Fruit fly (Drosophila melanogaster) whole organism, embryonic: Measurements from ENCODE around the gene ocn.

Source experiments
- BtbVII ChIP-seq: fragments of 200-800 bp; sonication (Bioruptor generic); optimal IDR thresholded peaks from 3 replicates; lab custom pipeline; 2017; ENCODE audit warnings: missing biosample characterization, mild to moderate bottlenecking, missing genetic modification characterization
- CG10274 ChIP-seq: fragments of 200-800 bp; sonication (Bioruptor generic); optimal IDR thresholded peaks from 3 replicates; lab custom pipeline; 2017; ENCODE audit warnings: missing biosample characterization, mild to moderate bottlenecking, missing genetic modification characterization
- CG10366 ChIP-seq: fragments of 200-800 bp; sonication (Bioruptor generic); IDR thresholded peaks from 2 replicates; pipeline ENCODE4 v1.3.6; 2022; ENCODE audit warnings: missing biosample characterization, missing genetic modification characterization
- CG11723 ChIP-seq: fragments of 200-800 bp; sonication (Bioruptor generic); optimal IDR thresholded peaks from 2 replicates; lab custom pipeline; 2017; ENCODE audit warnings: missing biosample characterization, mild to moderate bottlenecking, missing genetic modification characterization
- CG12769 ChIP-seq: fragments of 200-800 bp; sonication (Bioruptor generic); optimal IDR thresholded peaks from 2 replicates; lab custom pipeline; 2019; ENCODE audit warnings: missing biosample characterization, mild to moderate bottlenecking, missing genetic modification characterization, moderate library complexity
- CG13296 ChIP-seq: fragments of 200-800 bp; sonication (Bioruptor generic); optimal IDR thresholded peaks from 3 replicates; lab custom pipeline; 2018; ENCODE audit warnings: missing biosample characterization, mild to moderate bottlenecking, missing genetic modification characterization
- CG1603 ChIP-seq: fragments of 200-800 bp; sonication (Bioruptor generic); optimal IDR thresholded peaks from 2 replicates; lab custom pipeline; 2019; ENCODE audit warnings: missing biosample characterization, mild to moderate bottlenecking, missing genetic modification characterization, moderate library complexity
- CG16813 ChIP-seq: fragments of 200-800 bp; sonication (Bioruptor generic); IDR thresholded peaks from 3 replicates; pipeline ENCODE4 v1.3.6; 2022; ENCODE audit warnings: missing biosample characterization, missing genetic modification characterization; ENCODE audit not compliant: partially characterized antibody
- CG16815 ChIP-seq: fragments of 200-800 bp; sonication (Bioruptor generic); optimal IDR thresholded peaks from 3 replicates; lab custom pipeline; 2017; ENCODE audit warnings: missing biosample characterization, mild to moderate bottlenecking, missing genetic modification characterization
- CG17359 ChIP-seq: fragments of 200-800 bp; sonication (Bioruptor generic); optimal IDR thresholded peaks from 3 replicates; lab custom pipeline; 2018; ENCODE audit warnings: missing biosample characterization, mild to moderate bottlenecking, missing genetic modification characterization, moderate library complexity
- CG17361 ChIP-seq: fragments of 200-800 bp; sonication (Bioruptor generic); IDR thresholded peaks from 3 replicates; pipeline ENCODE4 v1.3.6; 2022; ENCODE audit warnings: missing biosample characterization, missing genetic modification characterization
- CG17385 ChIP-seq: fragments of 200-800 bp; sonication (Bioruptor generic); optimal IDR thresholded peaks from 3 replicates; lab custom pipeline; 2018; ENCODE audit warnings: missing biosample characterization, mild to moderate bottlenecking, missing genetic modification characterization
- CG18476 ChIP-seq: fragments of 200-800 bp; sonication (Bioruptor generic); optimal IDR thresholded peaks from 2 replicates; lab custom pipeline; 2016; ENCODE audit warnings: missing biosample characterization, mild to moderate bottlenecking, missing genetic modification characterization
- CG3065 ChIP-seq: fragments of 200-800 bp; sonication (Bioruptor generic); optimal IDR thresholded peaks from 2 replicates; lab custom pipeline; 2016; ENCODE audit warnings: missing biosample characterization, missing genetic modification characterization
- CG32767 ChIP-seq: fragments of 200-800 bp; sonication (Bioruptor generic); IDR thresholded peaks from 2 replicates; pipeline ENCODE4 v1.3.6; 2022; ENCODE audit warnings: missing biosample characterization, missing genetic modification characterization
- CG3281 ChIP-seq: fragments of 200-800 bp; sonication (Bioruptor generic); optimal IDR thresholded peaks from 3 replicates; lab custom pipeline; 2017; ENCODE audit warnings: missing biosample characterization, mild to moderate bottlenecking, missing genetic modification characterization
- CG6689 ChIP-seq: fragments of 200-800 bp; sonication (Bioruptor generic); IDR thresholded peaks from 2 replicates; pipeline ENCODE4 v1.3.6; 2022; ENCODE audit warnings: missing biosample characterization, missing genetic modification characterization
- CG7786 ChIP-seq: fragments of 200-800 bp; sonication (Bioruptor generic); optimal IDR thresholded peaks from 2 replicates; lab custom pipeline; 2016; ENCODE audit warnings: missing biosample characterization, missing genetic modification characterization
- CG9609 ChIP-seq: fragments of 200-800 bp; sonication (Bioruptor generic); optimal IDR thresholded peaks from 3 replicates; lab custom pipeline; 2016; ENCODE audit warnings: missing biosample characterization, missing genetic modification characterization
- D ChIP-seq, 2 experiments: fragments of 200-800 bp in 1 of 2; fragments of >200 bp in 1 of 2; sonication (Bioruptor generic) in 1 of 2; optimal IDR thresholded peaks; 2 replicates in 1 of 2; 3 replicates in 1 of 2; lab custom pipeline; 2017; ENCODE audit warnings: mild to moderate bottlenecking in 1 of 2, missing biosample characterization in 1 of 2, missing genetic modification characterization in 1 of 2, missing genetic modification reagents in 1 of 2
- Dip2 ChIP-seq: fragments of 200-800 bp; sonication (Bioruptor generic); IDR thresholded peaks from 2 replicates; pipeline ENCODE4 v1.3.6; 2022; ENCODE audit warnings: missing biosample characterization, missing genetic modification characterization
- Doc3 ChIP-seq: fragments of 200-800 bp; sonication (Bioruptor generic); IDR thresholded peaks from 3 replicates; pipeline ENCODE4 v1.3.6; 2022; ENCODE audit warnings: missing biosample characterization, missing genetic modification characterization; ENCODE audit not compliant: partially characterized antibody
- Gsc ChIP-seq: fragments of 200-800 bp; sonication (Bioruptor generic); IDR thresholded peaks from 2 replicates; pipeline ENCODE4 v1.3.6; 2022; ENCODE audit warnings: missing biosample characterization, missing genetic modification characterization
- Gug ChIP-seq: fragments of 200-800 bp; sonication (Bioruptor generic); IDR thresholded peaks from 4 replicates; pipeline ENCODE4 v1.3.6; 2022; ENCODE audit warnings: missing biosample characterization, missing genetic modification characterization
- HLH4C ChIP-seq: fragments of 200-800 bp; sonication (Bioruptor generic); IDR thresholded peaks from 3 replicates; pipeline ENCODE4 v1.3.6; 2022; ENCODE audit warnings: missing biosample characterization, missing genetic modification characterization; ENCODE audit not compliant: partially characterized antibody
- Lpt ChIP-seq: fragments of >200 bp; optimal IDR thresholded peaks from 2 replicates; lab custom pipeline; 2018; ENCODE audit warnings: missing biosample characterization, missing genetic modification characterization
- MBD-R2 ChIP-seq: fragments of 200-800 bp; sonication (Bioruptor generic); IDR thresholded peaks from 2 replicates; pipeline ENCODE4 v1.3.6; 2022; ENCODE audit warnings: missing biosample characterization, missing genetic modification characterization
- MTF-1 ChIP-seq: fragments of 200-800 bp; sonication (Bioruptor generic); optimal IDR thresholded peaks from 2 replicates; lab custom pipeline; 2018; ENCODE audit warnings: missing biosample characterization, mild to moderate bottlenecking, missing genetic modification characterization, borderline replicate concordance
- Mrtf ChIP-seq: fragments of 200-800 bp; sonication (Bioruptor generic); IDR thresholded peaks from 3 replicates; pipeline ENCODE4 v1.3.6; 2022; ENCODE audit warnings: missing biosample characterization, missing genetic modification characterization
- Oaz ChIP-seq: fragments of 200-800 bp; sonication (Bioruptor generic); IDR thresholded peaks from 2 replicates; pipeline ENCODE4 v1.3.6; 2022; ENCODE audit warnings: missing biosample characterization, missing genetic modification characterization
- Oli ChIP-seq: fragments of 200-800 bp; sonication (Bioruptor generic); optimal IDR thresholded peaks from 2 replicates; lab custom pipeline; 2018; ENCODE audit warnings: missing biosample characterization, mild to moderate bottlenecking, missing genetic modification characterization, moderate library complexity
- Ravus ChIP-seq: fragments of 200-800 bp; sonication (Bioruptor generic); IDR thresholded peaks from 2 replicates; pipeline ENCODE4 v1.3.6; 2022; ENCODE audit warnings: missing biosample characterization, missing genetic modification characterization
- Six4 ChIP-seq: fragments of 200-800 bp; sonication (Bioruptor generic); optimal IDR thresholded peaks from 2 replicates; lab custom pipeline; 2016; ENCODE audit warnings: missing biosample characterization, missing genetic modification characterization
- Sox100B ChIP-seq: fragments of 200-800 bp; sonication (Bioruptor generic); optimal IDR thresholded peaks from 3 replicates; lab custom pipeline; 2018; ENCODE audit warnings: missing biosample characterization, mild to moderate bottlenecking, missing genetic modification characterization
- Ssrp ChIP-seq: fragments of 200-800 bp; sonication (Bioruptor generic); optimal IDR thresholded peaks from 2 replicates; lab custom pipeline; 2018; ENCODE audit warnings: missing biosample characterization, mild to moderate bottlenecking, missing genetic modification characterization, moderate library complexity
- Trl ChIP-seq, 3 experiments: fragments of >200 bp in 2 of 3; fragments of 200-800 bp in 1 of 3; sonication (Bioruptor generic) in 1 of 3; optimal IDR thresholded peaks; 2 replicates in 1 of 3; 3 replicates in 2 of 3; lab custom pipeline; 2016 to 2017; ENCODE audit warnings: missing biosample characterization in 1 of 3, missing genetic modification characterization in 1 of 3
- ab ChIP-seq: fragments of 200-800 bp; sonication (Bioruptor generic); optimal IDR thresholded peaks from 2 replicates; lab custom pipeline; 2016; ENCODE audit warnings: missing biosample characterization, missing genetic modification characterization
- dan ChIP-seq: fragments of 200-800 bp; sonication (Bioruptor generic); IDR thresholded peaks from 2 replicates; pipeline ENCODE4 v1.3.6; 2022; ENCODE audit warnings: missing biosample characterization, missing genetic modification characterization
- dimm ChIP-seq: fragments of 200-800 bp; sonication (Bioruptor generic); IDR thresholded peaks from 2 replicates; pipeline ENCODE4 v1.3.6; 2022; ENCODE audit warnings: missing biosample characterization, missing genetic modification characterization
- eyg ChIP-seq: fragments of 200-800 bp; sonication (Bioruptor generic); optimal IDR thresholded peaks from 3 replicates; lab custom pipeline; 2016; ENCODE audit warnings: missing biosample characterization, missing genetic modification characterization
- gsb-n ChIP-seq: fragments of 200-800 bp; sonication (Bioruptor generic); optimal IDR thresholded peaks from 3 replicates; lab custom pipeline; 2018; ENCODE audit warnings: missing biosample characterization, mild to moderate bottlenecking, missing genetic modification characterization
- hbn ChIP-seq: fragments of 200-800 bp; sonication (Bioruptor generic); IDR thresholded peaks from 2 replicates; pipeline ENCODE4 v1.3.6; 2022; ENCODE audit warnings: missing biosample characterization, missing genetic modification characterization; ENCODE audit not compliant: partially characterized antibody
- kah ChIP-seq: fragments of 200-800 bp; sonication (Bioruptor generic); optimal IDR thresholded peaks from 2 replicates; lab custom pipeline; 2018; ENCODE audit warnings: missing biosample characterization, mild to moderate bottlenecking, missing genetic modification characterization
- lbe ChIP-seq: fragments of 200-800 bp; sonication (Bioruptor generic); optimal IDR thresholded peaks from 2 replicates; lab custom pipeline; 2016; ENCODE audit warnings: missing biosample characterization, mild to moderate bottlenecking, missing genetic modification characterization
- odd ChIP-seq: fragments of 200-800 bp; sonication (Bioruptor generic); optimal IDR thresholded peaks from 2 replicates; lab custom pipeline; 2017; ENCODE audit warnings: missing biosample characterization, mild to moderate bottlenecking, missing genetic modification characterization
- pan ChIP-seq, 4 experiments: fragments of >200 bp in 3 of 4; fragments of 200-800 bp in 1 of 4; sonication (Bioruptor generic) in 1 of 4; optimal IDR thresholded peaks in 3 of 4; IDR thresholded peaks in 1 of 4; 2 replicates each; pipeline versions ENCODE4 v1.3.6 to Lab custom; 2017 to 2022; ENCODE audit warnings: missing biosample characterization in 2 of 4, missing genetic modification characterization in 2 of 4, mixed read lengths in 1 of 4
- toy ChIP-seq: fragments of 200-800 bp; sonication (Bioruptor generic); IDR thresholded peaks from 2 replicates; pipeline ENCODE4 v1.3.6; 2022; ENCODE audit warnings: missing biosample characterization, missing genetic modification characterization
- tup ChIP-seq: fragments of 200-800 bp; sonication (Bioruptor generic); optimal IDR thresholded peaks from 2 replicates; lab custom pipeline; 2016; ENCODE audit warnings: missing biosample characterization, mild to moderate bottlenecking, missing genetic modification characterization, moderate library complexity
- unc-4 ChIP-seq: fragments of 200-800 bp; sonication (Bioruptor generic); IDR thresholded peaks from 2 replicates; pipeline ENCODE4 v1.3.6; 2022; ENCODE audit warnings: missing biosample characterization, missing genetic modification characterization; ENCODE audit not compliant: partially characterized antibody

ocn gene

DNA sequence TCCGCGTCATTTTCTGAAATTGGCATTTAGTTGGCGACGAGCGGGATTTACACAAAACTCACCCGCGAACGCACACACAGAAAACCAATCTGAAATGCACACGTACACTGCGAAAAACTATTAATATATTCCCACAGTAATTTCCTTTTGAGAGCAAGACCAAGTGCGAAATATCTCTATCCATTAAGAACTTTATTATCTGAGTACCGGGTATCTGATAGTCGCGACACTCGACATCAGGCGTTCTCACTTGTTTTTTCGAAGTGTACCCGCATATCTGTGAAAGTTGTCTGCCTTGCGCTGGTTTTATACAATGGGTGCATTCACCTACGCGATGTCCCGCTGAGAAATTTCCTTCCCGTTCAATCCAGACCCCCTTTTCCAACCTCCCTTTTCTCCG is 38.6 kb upstream of the ocn start (continued):
- TF ChIP-seq CG9609 (GFP tag; lab: Kevin White, UChicago) (no peak), Lpt (no peak), hbn (GFP tag; lab: Robert Waterston, UW) (no peak), lbe (no peak), Gsc (GFP tag; lab: Robert Waterston, UW) (no peak), Sox100B (GFP tag; lab: Kevin White, UChicago) (no peak), Ssrp (peak; percentile 13), Ravus (GFP tag; lab: Robert Waterston, UW) (no peak), CG13296 (no peak), dan (GFP tag; lab: Robert Waterston, UW) (no peak), toy (GFP tag; lab: Robert Waterston, UW) (no peak), kah (no peak), D (optimal IDR thresholded peaks at IDR 0.05; lab: Kevin White, UChicago) (no peak), D (GFP tag; optimal IDR thresholded peaks at IDR 0.05; lab: Kevin White, UChicago) (peak; percentile 8), pan (optimal IDR thresholded peaks at IDR 0.05; lab: Kevin White, UChicago) (no peak), pan (GFP tag; optimal IDR thresholded peaks at IDR 0.05 in 1 of 2, IDR thresholded peaks at IDR 0.05 in 1 of 2) (no peak), CG11723 (GFP tag; lab: Kevin White, UChicago) (no peak), CG10274 (no peak), CG32767 (GFP tag; lab: Robert Waterston, UW) (no peak), dimm (GFP tag; lab: Robert Waterston, UW) (no peak), Six4 (no peak), CG17385 (GFP tag; lab: Kevin White, UChicago) (no peak), Oaz (GFP tag; lab: Robert Waterston, UW) (no peak), Trl (optimal IDR thresholded peaks at IDR 0.05; lab: Kevin White, UChicago) (no peak), Trl (GFP tag; optimal IDR thresholded peaks at IDR 0.05; lab: Kevin White, UChicago) (no peak), CG7786 (GFP tag; lab: Kevin White, UChicago) (no peak), unc-4 (GFP tag; lab: Robert Waterston, UW) (no peak), Doc3 (GFP tag; lab: Robert Waterston, UW) (no peak), gsb-n (no peak), CG10366 (GFP tag; lab: Robert Waterston, UW) (peak; percentile 26; the same call in 1 of the 2 replicates), ab (GFP tag; lab: Kevin White, UChicago) (no peak), CG1603 (peak; percentile 57), CG18476 (GFP tag; lab: Kevin White, UChicago) (no peak), CG3281 (no peak), Dip2 (no peak), CG6689 (0 out of 2 replicates have a peak, but pooled peaks have one; percentile 25), CG17359 (tag; lab: Kevin White, UChicago) (no peak), HLH4C (GFP tag; lab: Robert Waterston, UW) (peak; percentile 72), CG12769 (tag; lab: Kevin White, UChicago) (no peak), BtbVII (GFP tag; lab: Kevin White, UChicago) (no peak), Oli (tag; lab: Kevin White, UChicago) (no peak), odd (GFP tag; lab: Kevin White, UChicago) (no peak), Gug (GFP tag; lab: Robert Waterston, UW) (0 out of 4 replicates have a peak, but pooled peaks have one; percentile 27), MBD-R2 (GFP tag; lab: Robert Waterston, UW) (no peak), eyg (no peak), CG16813 (GFP tag; lab: Robert Waterston, UW) (peak; percentile 41; the same call in 1 of the 3 replicates), tup (no peak), CG3065 (GFP tag; lab: Kevin White, UChicago) (no peak), CG17361 (GFP tag; lab: Robert Waterston, UW) (no peak; the same call in 2 of the 3 replicates), Mrtf (GFP tag; lab: Robert Waterston, UW) (no peak), MTF-1 (GFP tag; lab: Kevin White, UChicago) (no peak), CG16815 (GFP tag; lab: Kevin White, UChicago) (no peak)
